Worm (Caenorhabditis elegans) whole organism, L4 larva: ENCODE data around the gene T11G6.2.

ENCODE experiments used
- F44E2.7 ChIP-seq: fragments of 200-800 bp; sonication (Bioruptor generic); IDR thresholded peaks from 2 replicates; pipeline ENCODE4 v2.1.2; 2022; ENCODE audit warnings: missing genetic modification characterization, missing compliant biosample characterization
- T20F7.1 ChIP-seq: fragments of 200-800 bp; sonication (Bioruptor generic); optimal IDR thresholded peaks from 2 replicates; lab custom pipeline; 2018; ENCODE audit warnings: mild to moderate bottlenecking, missing genetic modification characterization, missing compliant biosample characterization
- T26A8.4 ChIP-seq: fragments of 200-800 bp; sonication (Bioruptor generic); IDR thresholded peaks from 2 replicates; pipeline ENCODE4 v1.3.6; 2022; ENCODE audit warnings: missing genetic modification characterization, missing compliant biosample characterization
- Y105C5A.15 ChIP-seq: fragments of 200-800 bp; sonication (Bioruptor generic); IDR thresholded peaks from 2 replicates; pipeline ENCODE4 v1.3.6; 2022; ENCODE audit warnings: missing genetic modification characterization, missing compliant biosample characterization
- Y48G9A.11 ChIP-seq: fragments of 200-800 bp; sonication (Bioruptor generic); IDR thresholded peaks from 2 replicates; pipeline ENCODE4 v1.3.6; 2022; ENCODE audit warnings: missing genetic modification reagents, missing genetic modification characterization, missing compliant biosample characterization
- ZK337.2 ChIP-seq: fragments of 200-800 bp; sonication (Bioruptor generic); IDR thresholded peaks from 2 replicates; pipeline ENCODE4 v1.3.6; 2022; ENCODE audit warnings: missing genetic modification reagents, missing genetic modification characterization, missing compliant biosample characterization
- aha-1 ChIP-seq: fragments of 150-350 bp; peaks from one replicate; lab custom pipeline; 2014; ENCODE audit warnings: missing biosample characterization, missing genetic modification characterization
- aly-2 ChIP-seq: sonication (generic microtip); optimal IDR thresholded peaks from 2 replicates; lab custom pipeline; 2018; ENCODE audit warnings: missing biosample characterization, missing genetic modification characterization
- ceh-20 ChIP-seq: fragments of 200-800 bp; sonication (Bioruptor generic); IDR thresholded peaks from 2 replicates; pipeline ENCODE4 v1.3.6; 2022; ENCODE audit warnings: missing genetic modification reagents, missing genetic modification characterization, missing compliant biosample characterization
- ceh-62 ChIP-seq: sonication (generic microtip); optimal IDR thresholded peaks from 2 replicates; lab custom pipeline; 2017; ENCODE audit warnings: missing biosample characterization, missing genetic modification characterization
- cey-2 ChIP-seq: sonication (generic microtip); optimal IDR thresholded peaks from 3 replicates; lab custom pipeline; 2017; ENCODE audit warnings: missing genetic modification characterization, mild to moderate bottlenecking, missing compliant biosample characterization, antibody characterized with exemption, borderline replicate concordance; ENCODE audit not compliant: insufficient read depth
- ctbp-1 ChIP-seq: fragments of 200-800 bp; sonication (Bioruptor generic); IDR thresholded peaks from 2 replicates; pipeline ENCODE4 v1.3.6; 2022; ENCODE audit warnings: missing genetic modification reagents, missing genetic modification characterization, missing compliant biosample characterization
- daf-16 ChIP-seq, 3 experiments: sonication (generic microtip); optimal IDR thresholded peaks; 2 replicates each; lab custom pipeline; 2016 to 2017; ENCODE audit warnings: missing genetic modification characterization in 3 of 3, missing genetic modification reagents in 3 of 3, mild to moderate bottlenecking in 2 of 3, missing compliant biosample characterization in 2 of 3, missing biosample characterization in 1 of 3, moderate library complexity in 1 of 3
- daf-19 ChIP-seq: fragments of 200-800 bp; sonication (Bioruptor generic); conservative IDR thresholded peaks from 2 replicates; pipeline ENCODE4 v1.3.6; 2022; ENCODE audit warnings: missing genetic modification characterization, missing compliant biosample characterization
- dve-1 ChIP-seq: sonication (generic microtip); optimal IDR thresholded peaks from 2 replicates; lab custom pipeline; 2017; ENCODE audit warnings: antibody characterized with exemption, mild to moderate bottlenecking, missing genetic modification characterization, missing compliant biosample characterization; ENCODE audit not compliant: insufficient read depth
- fos-1 ChIP-seq: fragments of 150-350 bp; optimal IDR thresholded peaks from 2 replicates; lab custom pipeline; 2014; ENCODE audit warnings: missing biosample characterization, missing genetic modification characterization
- gei-8 ChIP-seq: fragments of 200-800 bp; sonication (Bioruptor generic); optimal IDR thresholded peaks from 2 replicates; lab custom pipeline; 2018; ENCODE audit warnings: mild to moderate bottlenecking, missing genetic modification characterization, missing compliant biosample characterization
- hif-1 ChIP-seq, 2 experiments: sonication (generic microtip); optimal IDR thresholded peaks; 2 replicates each; lab custom pipeline; 2016 to 2017; ENCODE audit warnings: missing compliant biosample characterization in 2 of 2, missing genetic modification characterization in 2 of 2, missing genetic modification reagents in 2 of 2, missing genotype in 2 of 2, mild to moderate bottlenecking in 1 of 2
- hlh-11 ChIP-seq: fragments of 200-800 bp; sonication (Bioruptor generic); optimal IDR thresholded peaks from 2 replicates; lab custom pipeline; 2018; ENCODE audit warnings: mild to moderate bottlenecking, missing genetic modification characterization, missing compliant biosample characterization
- hlh-30 ChIP-seq: sonication (generic microtip); optimal IDR thresholded peaks from 2 replicates; lab custom pipeline; 2017; ENCODE audit warnings: antibody characterized with exemption, mild to moderate bottlenecking, missing genetic modification characterization, missing compliant biosample characterization; ENCODE audit not compliant: insufficient read depth
- lim-7 ChIP-seq: fragments of 200-800 bp; sonication (Bioruptor generic); IDR thresholded peaks from 2 replicates; pipeline ENCODE4 v1.3.6; 2022; ENCODE audit warnings: missing genetic modification characterization, missing compliant biosample characterization
- lin-15B ChIP-seq: fragments of 150-350 bp; sonication (generic microtip); optimal IDR thresholded peaks from 3 replicates; lab custom pipeline; 2014; ENCODE audit warnings: missing biosample characterization, missing genetic modification characterization
- lin-29 ChIP-seq: fragments of 200-800 bp; sonication (Bioruptor generic); IDR thresholded peaks from 2 replicates; pipeline ENCODE4 v1.3.6; 2022; ENCODE audit warnings: missing genetic modification reagents, missing genetic modification characterization, missing compliant biosample characterization
- lin-38 ChIP-seq: fragments of 200-800 bp; sonication (Bioruptor generic); IDR thresholded peaks from 2 replicates; pipeline ENCODE4 v1.3.6; 2022; ENCODE audit warnings: missing genetic modification reagents, missing genetic modification characterization, missing compliant biosample characterization
- lsy-2 ChIP-seq, 2 experiments: fragments of 150-350 bp in 1 of 2; sonication (generic microtip) in 1 of 2; optimal IDR thresholded peaks; 2 replicates each; lab custom pipeline; 2014 to 2017; ENCODE audit warnings: missing biosample characterization in 2 of 2, missing genetic modification characterization in 2 of 2
- madf-9 ChIP-seq: fragments of 200-800 bp; sonication (Bioruptor generic); conservative IDR thresholded peaks from 2 replicates; pipeline ENCODE4 v1.3.6; 2022; ENCODE audit warnings: missing genetic modification reagents, missing genetic modification characterization, missing compliant biosample characterization
- mdl-1 ChIP-seq, 2 experiments: fragments of 150-350 bp in 1 of 2; sonication (generic microtip) in 1 of 2; optimal IDR thresholded peaks; 2 replicates each; lab custom pipeline; 2014 to 2017; ENCODE audit warnings: missing biosample characterization in 2 of 2, missing genetic modification characterization in 2 of 2
- mep-1 ChIP-seq: fragments of 150-350 bp; sonication (generic microtip); optimal IDR thresholded peaks from 3 replicates; lab custom pipeline; 2014; ENCODE audit warnings: missing biosample characterization, missing genetic modification characterization
- nhr-10 ChIP-seq: fragments of 150-350 bp; optimal IDR thresholded peaks from 2 replicates; lab custom pipeline; 2014; ENCODE audit warnings: missing biosample characterization, missing genetic modification characterization
- nhr-237 ChIP-seq: sonication (generic microtip); optimal IDR thresholded peaks from 2 replicates; lab custom pipeline; 2017; ENCODE audit warnings: missing biosample characterization, missing genetic modification characterization
- nhr-25 ChIP-seq: sonication (generic microtip); optimal IDR thresholded peaks from 2 replicates; lab custom pipeline; 2017; ENCODE audit warnings: missing genetic modification characterization, mild to moderate bottlenecking, missing compliant biosample characterization, antibody characterized with exemption, moderate library complexity, borderline replicate concordance; ENCODE audit not compliant: insufficient read depth
- nhr-28 ChIP-seq: fragments of 150-350 bp; optimal IDR thresholded peaks from 2 replicates; lab custom pipeline; 2014; ENCODE audit warnings: missing biosample characterization, missing genetic modification characterization
- nhr-41 ChIP-seq: fragments of 200-800 bp; sonication (Bioruptor generic); IDR thresholded peaks from 2 replicates; pipeline ENCODE4 v1.3.6; 2022; ENCODE audit warnings: missing genetic modification reagents, missing genetic modification characterization, missing compliant biosample characterization
- nhr-42 ChIP-seq: fragments of 200-800 bp; sonication (Bioruptor generic); IDR thresholded peaks from 2 replicates; pipeline ENCODE4 v1.3.6; 2022; ENCODE audit warnings: missing genetic modification characterization, missing compliant biosample characterization
- php-3 ChIP-seq: fragments of 200-800 bp; sonication (Bioruptor generic); IDR thresholded peaks from 2 replicates; pipeline ENCODE4 v1.3.6; 2022; ENCODE audit warnings: missing genetic modification reagents, missing genetic modification characterization, missing compliant biosample characterization
- saeg-2 ChIP-seq: fragments of 200-800 bp; sonication (Bioruptor generic); IDR thresholded peaks from 2 replicates; pipeline ENCODE4 v1.3.6; 2022; ENCODE audit warnings: missing genetic modification reagents, missing genetic modification characterization, missing compliant biosample characterization
- set-16 ChIP-seq: fragments of 200-800 bp; sonication (Bioruptor generic); IDR thresholded peaks from 2 replicates; pipeline ENCODE4 v1.3.6; 2022; ENCODE audit warnings: missing genetic modification reagents, missing genetic modification characterization, missing compliant biosample characterization
- spr-3 ChIP-seq: fragments of 200-800 bp; sonication (Bioruptor generic); optimal IDR thresholded peaks from 2 replicates; lab custom pipeline; 2018; ENCODE audit warnings: mild to moderate bottlenecking, missing genetic modification characterization, missing compliant biosample characterization
- unc-39 ChIP-seq: sonication (generic microtip); optimal IDR thresholded peaks from 2 replicates; lab custom pipeline; 2017; ENCODE audit warnings: missing biosample characterization, missing genetic modification characterization
- unc-62 ChIP-seq, 3 experiments: fragments of 150-350 bp in 1 of 3; sonication (generic microtip); optimal IDR thresholded peaks in 2 of 3; peaks in 1 of 3; 1 replicate in 1 of 3; 2 replicates in 2 of 3; lab custom pipeline; 2014 to 2017; ENCODE audit warnings: missing biosample characterization in 3 of 3, missing genetic modification characterization in 3 of 3, missing genetic modification reagents in 3 of 3, missing genotype in 1 of 3
- zip-11 ChIP-seq: fragments of 200-800 bp; sonication (Bioruptor generic); IDR thresholded peaks from 2 replicates; pipeline ENCODE4 v1.3.6; 2022; ENCODE audit warnings: missing genetic modification characterization, missing compliant biosample characterization
- zip-2 ChIP-seq: fragments of 150-350 bp; optimal IDR thresholded peaks from 2 replicates; lab custom pipeline; 2014; ENCODE audit warnings: missing biosample characterization, missing genetic modification characterization
- ztf-11 ChIP-seq: fragments of 150-350 bp; optimal IDR thresholded peaks from 2 replicates; lab custom pipeline; 2014; ENCODE audit warnings: missing biosample characterization, missing genetic modification characterization

Gene T11G6.2

DNA sequence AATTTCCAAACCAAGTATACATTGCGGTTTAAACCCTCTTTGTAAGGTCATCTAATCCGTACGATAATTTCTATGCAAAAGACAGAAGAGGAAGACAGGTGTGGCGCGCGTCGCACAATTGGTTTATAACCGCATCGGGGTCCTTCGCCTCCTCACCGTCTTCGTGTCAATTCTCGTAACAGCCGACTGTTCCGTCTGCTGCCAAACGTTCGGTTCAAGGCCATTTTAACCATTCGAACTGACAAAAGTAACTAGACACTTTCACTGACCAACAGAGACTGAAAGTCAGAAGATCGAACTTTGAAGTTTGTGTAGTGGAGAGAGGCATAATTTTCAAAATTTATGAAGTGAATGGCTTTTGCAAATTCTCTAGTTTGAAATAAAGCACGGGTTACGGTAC, 42.3 kb downstream of the T11G6.2 start:
- TF ChIP-seq nhr-25 (tag; lab: Kevin White, UChicago) (peak; percentile 55), daf-16 (GFP tag; optimal IDR thresholded peaks at IDR 0.05; lab: Kevin White, UChicago) (no peak), daf-16 (tag; optimal IDR thresholded peaks at IDR 0.05; lab: Kevin White, UChicago) (no peak), lin-15B (tag; lab: Kevin White, UChicago) (no peak), hif-1 (tag; optimal IDR thresholded peaks at IDR 0.05; lab: Kevin White, UChicago) (no peak), T26A8.4 (GFP tag; lab: Robert Waterston, UW) (no peak), mep-1 (tag; lab: Kevin White, UChicago) (peak; percentile 12), ceh-62 (tag; lab: Kevin White, UChicago) (no peak), ZK337.2 (no peak), nhr-28 (tag; lab: Kevin White, UChicago) (peak; percentile 50), cey-2 (tag; lab: Kevin White, UChicago) (no peak)
- TF ChIP-seq, all 104 proteins: peak for 3

DNA sequence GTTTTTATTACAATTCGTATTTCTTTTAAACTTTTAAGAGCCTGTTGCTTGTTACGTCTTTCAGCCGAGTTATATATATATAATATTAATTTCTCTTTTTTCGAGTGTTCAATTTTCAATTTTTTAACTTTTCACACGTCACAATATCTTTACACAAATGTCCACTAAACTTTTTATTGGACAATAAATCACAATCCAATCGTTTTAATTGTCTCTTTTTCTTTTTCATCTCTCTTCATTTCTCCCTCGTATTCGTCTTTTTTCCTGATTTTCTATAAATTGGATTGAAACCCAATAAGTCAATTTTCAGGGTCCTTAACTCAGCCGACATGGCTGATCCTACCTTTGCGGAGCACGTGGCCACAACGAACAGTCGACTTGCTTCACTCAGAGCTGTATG, 46.2 kb downstream of the T11G6.2 start, which contains the start of gene miz-1:
Gene miz-1, plus strand, starts transcription at position 301 of the 400 bp plus-strand sequence.
- peak; percentile 61; the same call in 1 of the 2 replicates for TF ChIP-seq ceh-20 (GFP tag; lab: Robert Waterston, UW)
- TF ChIP-seq daf-19 (GFP tag; lab: Robert Waterston, UW) = no peak
- TF ChIP-seq nhr-10 (tag; lab: Kevin White, UChicago) = no peak

DNA sequence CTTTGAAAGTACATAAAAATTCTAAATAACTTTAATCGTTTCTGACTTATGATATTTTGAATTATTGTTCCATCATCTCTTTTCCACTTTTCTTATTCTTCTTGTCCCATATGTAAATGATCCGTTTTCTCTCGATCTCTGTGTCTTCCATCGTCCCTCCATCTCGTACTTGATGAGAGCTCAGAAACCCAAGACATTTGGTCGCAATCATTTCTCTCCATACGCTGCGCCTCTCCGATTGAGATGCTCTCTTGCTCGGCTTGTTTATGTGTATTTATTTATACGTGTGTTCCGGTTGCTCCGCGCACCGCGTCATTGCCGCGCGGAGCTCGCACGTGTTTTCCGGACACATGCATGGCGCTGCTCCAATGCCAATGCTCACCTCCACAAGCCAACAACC, 46.9 kb downstream of the T11G6.2 start:
- TF ChIP-seq madf-9 (GFP tag; lab: Robert Waterston, UW) = peak; percentile 64
- peak; percentile 21; the same call in 1 of the 2 replicates for TF ChIP-seq set-16 (GFP tag; lab: Robert Waterston, UW)
- no peak for TF ChIP-seq fos-1
- TF ChIP-seq hlh-11 (tag; lab: Kevin White, UChicago) = peak; percentile 7
- TF ChIP-seq lin-38 (GFP tag; lab: Robert Waterston, UW) = 0 out of 2 replicates have a peak, but pooled peaks have one; percentile 12
- TF ChIP-seq aha-1 (tag; lab: Kevin White, UChicago) = peak; percentile 76
- TF ChIP-seq, all 104 proteins: peak for 5

DNA sequence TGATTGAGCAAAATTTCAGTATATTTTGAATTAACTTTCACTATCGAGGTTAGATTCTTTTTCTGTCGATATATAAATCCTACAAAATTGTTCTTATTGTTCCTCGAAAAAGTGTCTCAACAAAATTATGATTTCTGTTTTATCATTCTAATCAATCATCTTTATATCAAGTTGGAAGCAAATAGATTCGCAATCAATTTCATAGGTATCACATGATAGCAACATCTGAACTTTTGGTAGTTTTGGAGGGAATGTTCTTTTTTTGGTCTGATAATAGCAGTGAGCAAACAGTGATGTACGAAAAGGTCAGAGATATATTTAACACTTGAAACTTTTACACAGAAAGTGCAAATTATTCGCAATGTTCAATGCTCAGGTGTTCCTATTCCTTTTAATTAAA, 47.5 kb downstream of the T11G6.2 start:
- no peak for TF ChIP-seq F44E2.7
- TF ChIP-seq hlh-11 (tag; lab: Kevin White, UChicago) = peak; percentile 52
- TF ChIP-seq mdl-1 (tag; optimal IDR thresholded peaks at IDR 0.05; lab: Kevin White, UChicago) = no peak
- no peak for TF ChIP-seq aly-2
- no peak for TF ChIP-seq nhr-42 (GFP tag; lab: Robert Waterston, UW)
- TF ChIP-seq spr-3 = no peak
- TF ChIP-seq ctbp-1 (GFP tag; lab: Robert Waterston, UW) = no peak
- TF ChIP-seq lin-29 (GFP tag; lab: Robert Waterston, UW) = no peak
- no peak for TF ChIP-seq ztf-11
- TF ChIP-seq Y105C5A.15 (GFP tag; lab: Robert Waterston, UW) = no peak
- TF ChIP-seq unc-39 (tag; lab: Kevin White, UChicago) = no peak
- TF ChIP-seq aha-1 (tag; lab: Kevin White, UChicago) = peak; percentile 85
- peak in 1 of 2 experiments; percentile 26 for TF ChIP-seq lsy-2 (tag; optimal IDR thresholded peaks at IDR 0.05; lab: Kevin White, UChicago)
- TF ChIP-seq lim-7 (GFP tag; lab: Robert Waterston, UW) = no peak
- no peak for TF ChIP-seq gei-8 (GFP tag; lab: Kevin White, UChicago)
- 0 out of 2 replicates have a peak, but pooled peaks have one; percentile 51 for TF ChIP-seq ceh-20 (GFP tag; lab: Robert Waterston, UW)
- TF ChIP-seq nhr-41 (GFP tag; lab: Robert Waterston, UW) = peak; percentile 44; the same call in 1 of the 2 replicates
- TF ChIP-seq ceh-62 (tag; lab: Kevin White, UChicago) = no peak
- no peak for TF ChIP-seq unc-62 (GFP tag; optimal IDR thresholded peaks at IDR 0.05 in 1 of 2; lab: Kevin White, UChicago)
- no peak for TF ChIP-seq unc-62 (tag; optimal IDR thresholded peaks at IDR 0.05; lab: Kevin White, UChicago)
- peak; percentile 91 for TF ChIP-seq php-3
- no peak for TF ChIP-seq zip-2
- no peak for TF ChIP-seq daf-16 (GFP tag; optimal IDR thresholded peaks at IDR 0.05; lab: Kevin White, UChicago)
- peak; percentile 60 for TF ChIP-seq daf-16 (tag; optimal IDR thresholded peaks at IDR 0.05; lab: Kevin White, UChicago)
- peak; percentile 84 for TF ChIP-seq dve-1
- TF ChIP-seq mep-1 (tag; lab: Kevin White, UChicago) = peak; percentile 5
- TF ChIP-seq saeg-2 (GFP tag; lab: Robert Waterston, UW) = no peak
- TF ChIP-seq Y48G9A.11 (GFP tag; lab: Robert Waterston, UW) = no peak
- TF ChIP-seq T20F7.1 = no peak
- no peak for TF ChIP-seq nhr-237 (tag; lab: Kevin White, UChicago)
- TF ChIP-seq hlh-30 (tag; lab: Kevin White, UChicago) = peak; percentile 62
- TF ChIP-seq zip-11 (GFP tag; lab: Robert Waterston, UW) = no peak
